Fruit fly (Drosophila melanogaster): ENCODE measurements around the gene FipoQ.

FipoQ gene

dm6 chr3R:29494482-29494881 is at the start of gene FipoQ:
Gene FipoQ (plus strand): TSS chr3R:29494782.
- TF ChIP-seq CG17801 (GFP tag; optimal IDR thresholded peaks at IDR 0.05; ENCODE audit: partially characterized antibody): no peak

- no peak for TF ChIP-seq CG17801 (GFP tag; optimal IDR thresholded peaks at IDR 0.05; ENCODE audit: partially characterized antibody)
Measured at dm6 chr3R:29450333-29450732, 44.2 kb upstream of the FipoQ start.

- TF ChIP-seq CG17801 (GFP tag; optimal IDR thresholded peaks at IDR 0.05; ENCODE audit: partially characterized antibody): no peak
Measured at dm6 chr3R:29457215-29457614, 37.4 kb upstream of the FipoQ start.

- TF ChIP-seq CG17801 (GFP tag; optimal IDR thresholded peaks at IDR 0.05; ENCODE audit: partially characterized antibody): no peak
Measured at dm6 chr3R:29457779-29458382, 36.7 kb upstream of the FipoQ start.

dm6 chr3R:29458689-29459136 is 35.9 kb upstream of the FipoQ start:
- TF ChIP-seq CG17801 (GFP tag; optimal IDR thresholded peaks at IDR 0.05; ENCODE audit: partially characterized antibody): no peak

dm6 chr3R:29460225-29460927 is 34.2 kb upstream of the FipoQ start:
- TF ChIP-seq CG17801 (GFP tag; optimal IDR thresholded peaks at IDR 0.05; ENCODE audit: partially characterized antibody): peak; percentile 54

- TF ChIP-seq CG17801 (GFP tag; optimal IDR thresholded peaks at IDR 0.05; ENCODE audit: partially characterized antibody): no peak
Measured at dm6 chr3R:29461069-29461468, 33.5 kb upstream of the FipoQ start.

- TF ChIP-seq CG17801 (GFP tag; optimal IDR thresholded peaks at IDR 0.05; ENCODE audit: partially characterized antibody): no peak
Measured at dm6 chr3R:29461846-29462245, 32.7 kb upstream of the FipoQ start.

- TF ChIP-seq CG17801 (GFP tag; optimal IDR thresholded peaks at IDR 0.05; ENCODE audit: partially characterized antibody): no peak
Measured at dm6 chr3R:29466759-29467158, 27.8 kb upstream of the FipoQ start.

dm6 chr3R:29470122-29470521 is 24.5 kb upstream of the FipoQ start:
- no peak for TF ChIP-seq CG17801 (GFP tag; optimal IDR thresholded peaks at IDR 0.05; ENCODE audit: partially characterized antibody)

- peak; percentile 88 for TF ChIP-seq CG17801 (GFP tag; optimal IDR thresholded peaks at IDR 0.05; ENCODE audit: partially characterized antibody)
Measured at dm6 chr3R:29478952-29479538, 15.5 kb upstream of the FipoQ start.

- TF ChIP-seq CG17801 (GFP tag; optimal IDR thresholded peaks at IDR 0.05; ENCODE audit: partially characterized antibody): no peak
Measured at dm6 chr3R:29479922-29480321, 14.7 kb upstream of the FipoQ start.

- peak; percentile 56 for TF ChIP-seq CG17801 (GFP tag; optimal IDR thresholded peaks at IDR 0.05; ENCODE audit: partially characterized antibody)
Measured at dm6 chr3R:29489209-29489608, 5.4 kb upstream of the FipoQ start, which contains the start of the genes CG2321 and CG2006. Gene CG2321 (minus strand): TSS chr3R:29489265. Gene CG2006 (plus strand): TSS chr3R:29489468.

- TF ChIP-seq CG17801 (GFP tag; optimal IDR thresholded peaks at IDR 0.05; ENCODE audit: partially characterized antibody): peak; percentile 10
Measured at dm6 chr3R:29490912-29491311, 3.7 kb upstream of the FipoQ start, which contains the start of gene Spase12. Gene Spase12 (minus strand): TSS chr3R:29491150.

dm6 chr3R:29493242-29493944 is 1.2 kb upstream of the FipoQ start, which contains the start of the genes CG2310 and Diedel:
Gene CG2310 (minus strand): TSS chr3R:29493518.
Gene Diedel (plus strand): TSS chr3R:29493852.
- TF ChIP-seq CG17801 (GFP tag; optimal IDR thresholded peaks at IDR 0.05; ENCODE audit: partially characterized antibody): no peak
